Fruit fly (Drosophila melanogaster) whole organism, prepupa: ENCODE results near the gene CG9547.
A peak's percentile ranks its signal among the peaks of the same experiment; 100 is the strongest.

Experiments
- Blimp-1 ChIP-seq: fragments of 200-800 bp; sonication (Bioruptor generic); optimal IDR thresholded peaks from 3 replicates; lab custom pipeline; 2017; ENCODE audit warnings: missing biosample characterization, missing genetic modification characterization, mild to moderate bottlenecking, moderate library complexity, missing genetic modification reagents
- CG11294 ChIP-seq: fragments of 200-800 bp; sonication (Bioruptor generic); IDR thresholded peaks from 2 replicates; pipeline ENCODE4 v1.3.6; 2022; ENCODE audit warnings: missing biosample characterization, missing genetic modification characterization
- CG1621 ChIP-seq: fragments of 200-800 bp; sonication (Bioruptor generic); optimal IDR thresholded peaks from 3 replicates; lab custom pipeline; 2018; ENCODE audit warnings: missing biosample characterization, mild to moderate bottlenecking, missing genetic modification characterization
- CG16779 ChIP-seq: fragments of 200-800 bp; sonication (Bioruptor generic); optimal IDR thresholded peaks from 3 replicates; lab custom pipeline; 2017; ENCODE audit warnings: missing biosample characterization, mild to moderate bottlenecking, missing genetic modification characterization
- CG3032 ChIP-seq: fragments of 200-800 bp; optimal IDR thresholded peaks from 2 replicates; lab custom pipeline; 2019; ENCODE audit warnings: missing biosample characterization, mild to moderate bottlenecking, missing genetic modification characterization, moderate library complexity
- CG31627 ChIP-seq: fragments of 200-800 bp; sonication (Bioruptor generic); optimal IDR thresholded peaks from 3 replicates; lab custom pipeline; 2016; ENCODE audit warnings: missing biosample characterization, missing genetic modification characterization
- CG34406 ChIP-seq: fragments of 200-800 bp; sonication (Bioruptor generic); optimal IDR thresholded peaks from 3 replicates; lab custom pipeline; 2016; ENCODE audit warnings: missing biosample characterization, missing genetic modification characterization
- CG4318 ChIP-seq: fragments of 200-800 bp; sonication (Bioruptor generic); optimal IDR thresholded peaks from 3 replicates; lab custom pipeline; 2017; ENCODE audit warnings: missing biosample characterization, mild to moderate bottlenecking, missing genetic modification characterization
- CG6163 ChIP-seq: fragments of 200-800 bp; sonication (Bioruptor generic); IDR thresholded peaks from 3 replicates; pipeline ENCODE4 v1.3.6; 2022; ENCODE audit warnings: missing biosample characterization, missing genetic modification characterization
- CG7368 ChIP-seq: fragments of 200-800 bp; sonication (Bioruptor generic); optimal IDR thresholded peaks from 3 replicates; lab custom pipeline; 2016; ENCODE audit warnings: missing biosample characterization, missing genetic modification characterization
- CG8119 ChIP-seq: fragments of 200-800 bp; sonication (Bioruptor generic); IDR thresholded peaks from 3 replicates; pipeline ENCODE4 v1.3.6; 2022; ENCODE audit warnings: missing biosample characterization, missing genetic modification characterization
- CG8319 ChIP-seq: fragments of 200-800 bp; sonication (Bioruptor generic); optimal IDR thresholded peaks from 3 replicates; lab custom pipeline; 2016; ENCODE audit warnings: missing biosample characterization, missing genetic modification characterization
- CG8632 ChIP-seq: fragments of 200-800 bp; sonication (Bioruptor generic); optimal IDR thresholded peaks from 3 replicates; lab custom pipeline; 2016; ENCODE audit warnings: missing biosample characterization, missing genetic modification characterization
- CG9139 ChIP-seq: fragments of 200-800 bp; sonication (Bioruptor generic); optimal IDR thresholded peaks from 3 replicates; lab custom pipeline; 2017; ENCODE audit warnings: missing biosample characterization, mild to moderate bottlenecking, missing genetic modification characterization
- Eip75B ChIP-seq: fragments of 200-800 bp; sonication (Bioruptor generic); optimal IDR thresholded peaks from 3 replicates; lab custom pipeline; 2016; ENCODE audit warnings: missing biosample characterization, missing genetic modification characterization
- Eip78C ChIP-seq: fragments of 200-800 bp; sonication (Bioruptor generic); peaks from one replicate; lab custom pipeline; 2016; ENCODE audit warnings: missing biosample characterization, missing genetic modification characterization
- Eip93F ChIP-seq: fragments of 200-800 bp; sonication (Bioruptor generic); optimal IDR thresholded peaks from 2 replicates; lab custom pipeline; 2016; ENCODE audit warnings: missing biosample characterization, mild to moderate bottlenecking, missing genetic modification characterization
- Gug ChIP-seq: fragments of 200-800 bp; sonication (Bioruptor generic); IDR thresholded peaks from 2 replicates; pipeline ENCODE4 v1.3.6; 2022; ENCODE audit warnings: missing biosample characterization, missing genetic modification characterization
- Hr39 ChIP-seq: fragments of 200-800 bp; sonication (Bioruptor generic); optimal IDR thresholded peaks from 2 replicates; lab custom pipeline; 2016; ENCODE audit warnings: missing biosample characterization, missing genetic modification characterization
- Met ChIP-seq: fragments of 200-800 bp; sonication (Bioruptor generic); optimal IDR thresholded peaks from 3 replicates; lab custom pipeline; 2016; ENCODE audit warnings: missing biosample characterization, missing genetic modification characterization
- Sox15 ChIP-seq: fragments of 200-800 bp; sonication (Bioruptor generic); optimal IDR thresholded peaks from 3 replicates; lab custom pipeline; 2016; ENCODE audit warnings: missing biosample characterization, missing genetic modification characterization
- achi ChIP-seq: fragments of 200-800 bp; sonication (Bioruptor generic); optimal IDR thresholded peaks from 3 replicates; lab custom pipeline; 2016; ENCODE audit warnings: missing biosample characterization, missing genetic modification characterization
- dsx ChIP-seq: fragments of 200-800 bp; optimal IDR thresholded peaks from 3 replicates; lab custom pipeline; 2019; ENCODE audit warnings: missing biosample characterization, mild to moderate bottlenecking, missing genetic modification characterization, moderate library complexity; ENCODE audit not compliant: poor library complexity, severe bottlenecking
- eg ChIP-seq: fragments of 200-800 bp; sonication (Bioruptor generic); IDR thresholded peaks from 3 replicates; pipeline ENCODE4 v1.3.6; 2022; ENCODE audit warnings: missing biosample characterization, missing genetic modification characterization
- esn ChIP-seq: fragments of 200-800 bp; sonication (Bioruptor generic); optimal IDR thresholded peaks from 2 replicates; lab custom pipeline; 2016; ENCODE audit warnings: missing biosample characterization, mild to moderate bottlenecking, missing genetic modification characterization, moderate library complexity
- lz ChIP-seq: fragments of 200-800 bp; sonication (Bioruptor generic); optimal IDR thresholded peaks from 3 replicates; lab custom pipeline; 2016; ENCODE audit warnings: missing biosample characterization, missing genetic modification characterization
- net ChIP-seq: fragments of 200-800 bp; sonication (Bioruptor generic); optimal IDR thresholded peaks from 3 replicates; lab custom pipeline; 2016; ENCODE audit warnings: missing biosample characterization, missing genetic modification characterization
- pdm3 ChIP-seq: fragments of 200-800 bp; sonication (Bioruptor generic); optimal IDR thresholded peaks from 3 replicates; lab custom pipeline; 2016; ENCODE audit warnings: missing biosample characterization, missing genetic modification characterization
- salr ChIP-seq, 2 experiments: fragments of 200-800 bp; sonication (Bioruptor generic); optimal IDR thresholded peaks; 3 replicates each; lab custom pipeline; 2016 to 2018; ENCODE audit warnings: missing biosample characterization in 2 of 2, missing genetic modification characterization in 2 of 2, mild to moderate bottlenecking in 1 of 2
- spab ChIP-seq: fragments of 200-800 bp; sonication (Bioruptor generic); optimal IDR thresholded peaks from 2 replicates; lab custom pipeline; 2017; ENCODE audit warnings: missing biosample characterization, mild to moderate bottlenecking, missing genetic modification characterization, missing genetic modification reagents
- ss ChIP-seq, 2 experiments: fragments of 200-800 bp; sonication (Bioruptor generic); optimal IDR thresholded peaks; 2 replicates in 1 of 2; 3 replicates in 1 of 2; lab custom pipeline; 2017 to 2018; ENCODE audit warnings: mild to moderate bottlenecking in 2 of 2, missing biosample characterization in 2 of 2, missing genetic modification characterization in 2 of 2, moderate library complexity in 1 of 2
- svp ChIP-seq: fragments of 200-800 bp; sonication (Bioruptor generic); peaks from one replicate; lab custom pipeline; 2016; ENCODE audit warnings: missing biosample characterization, missing genetic modification characterization
- topi ChIP-seq: fragments of 200-800 bp; sonication (Bioruptor generic); optimal IDR thresholded peaks from 3 replicates; lab custom pipeline; 2016; ENCODE audit warnings: missing biosample characterization, missing genetic modification characterization
- vri ChIP-seq: fragments of 200-800 bp; sonication (Bioruptor generic); optimal IDR thresholded peaks from 3 replicates; lab custom pipeline; 2016; ENCODE audit warnings: missing biosample characterization, mild to moderate bottlenecking, missing genetic modification characterization

The CG9547 gene

DNA sequence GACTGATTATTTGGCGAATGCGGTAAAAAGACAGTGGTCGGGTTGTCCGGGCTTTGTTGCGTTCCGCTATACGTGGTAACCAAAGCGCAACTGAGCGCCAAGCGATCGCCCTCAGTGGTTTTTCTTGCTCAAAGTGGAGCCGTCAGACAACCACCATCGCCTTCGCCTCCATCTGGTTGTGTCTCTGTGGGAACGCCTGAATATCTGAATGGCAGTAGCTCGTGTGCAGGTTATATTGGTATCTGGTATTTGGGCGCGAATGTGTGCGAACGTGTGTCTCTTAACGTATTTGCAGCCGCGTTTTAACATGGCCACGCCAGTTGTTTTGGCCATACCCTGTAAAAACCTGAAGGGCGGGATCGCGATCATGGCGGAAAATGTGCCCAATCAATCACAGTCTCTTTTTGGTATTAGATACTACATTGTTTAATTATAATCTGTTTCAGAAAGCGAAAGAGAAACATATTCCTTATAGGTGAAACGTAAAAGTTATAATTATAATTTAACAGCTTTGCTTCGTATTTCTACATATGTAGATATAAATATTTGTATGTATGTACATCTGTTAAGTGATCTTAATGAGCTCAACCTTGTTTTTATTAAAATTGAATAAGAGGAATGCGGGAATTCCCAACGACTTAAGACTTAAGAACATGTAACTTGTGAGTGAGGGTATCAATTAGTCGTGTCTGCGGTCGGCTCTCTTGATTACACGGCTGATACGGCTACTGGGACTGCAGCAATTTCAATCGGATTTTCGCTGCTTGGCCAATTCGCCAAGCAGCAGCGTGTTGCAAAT, 22.2 kb downstream of the CG9547 start (continued):
- TF ChIP-seq ss (GFP tag; optimal IDR thresholded peaks at IDR 0.05; lab: Kevin White, UChicago) (peak; percentile 18 to 62), CG31627 (GFP tag; lab: Kevin White, UChicago) (peak; percentile 48), spab (GFP tag; lab: Kevin White, UChicago) (peak; percentile 47), CG9139 (peak; percentile 37), net (GFP tag; lab: Kevin White, UChicago) (peak; percentile 50), lz (peak; percentile 56), CG8119 (GFP tag; lab: Robert Waterston, UW) (peak; percentile 64; the same call in 2 of the 3 replicates), Blimp-1 (GFP tag; lab: Kevin White, UChicago) (no peak), CG8319 (GFP tag; lab: Kevin White, UChicago) (peak; percentile 28), CG7368 (GFP tag; lab: Kevin White, UChicago) (no peak), CG6163 (GFP tag; lab: Robert Waterston, UW) (peak; percentile 22; the same call in 1 of the 3 replicates), CG3032 (peak; percentile 71), Sox15 (GFP tag; lab: Kevin White, UChicago) (peak; percentile 51), CG4318 (GFP tag; lab: Kevin White, UChicago) (peak; percentile 75), Met (GFP tag; lab: Kevin White, UChicago) (peak; percentile 60), CG8632 (GFP tag; lab: Kevin White, UChicago) (peak; percentile 54), CG11294 (GFP tag; lab: Robert Waterston, UW) (0 out of 2 replicates have a peak, but pooled peaks have one; percentile 7), Gug (GFP tag; lab: Robert Waterston, UW) (no peak), eg (GFP tag; lab: Robert Waterston, UW) (peak; percentile 48; the same call in 2 of the 3 replicates)

DNA sequence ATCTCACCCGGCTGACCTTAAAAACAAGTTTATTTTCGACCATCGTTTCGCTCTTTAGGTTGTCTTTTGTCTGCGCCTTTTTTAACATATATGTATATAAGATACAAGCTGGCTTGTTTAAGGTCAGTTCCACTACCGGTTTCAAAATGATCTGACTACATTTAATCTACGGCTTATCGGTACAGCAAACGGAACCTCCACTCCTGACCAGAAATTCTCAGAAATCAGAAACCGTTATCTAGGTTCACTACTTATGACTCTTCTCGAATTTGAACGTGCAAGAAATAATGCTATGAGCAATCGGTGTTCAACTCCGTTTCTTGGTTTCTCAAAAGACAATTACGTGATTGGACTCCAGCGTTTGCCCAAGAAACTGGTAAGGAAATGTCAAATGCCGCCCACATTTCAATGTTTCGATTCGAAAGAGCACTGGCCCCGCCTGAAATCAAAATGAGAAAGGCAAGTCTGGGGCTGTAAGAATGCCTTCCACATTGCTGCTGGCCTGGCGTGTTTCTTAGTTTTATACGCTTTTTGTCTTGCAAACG, 24.2 kb downstream of the CG9547 start:
- TF ChIP-seq pdm3 (GFP tag; lab: Kevin White, UChicago): no peak
- TF ChIP-seq CG16779: no peak
- peak; percentile 35 for TF ChIP-seq Eip78C
- no peak for TF ChIP-seq Hr39
- no peak for TF ChIP-seq CG8632 (GFP tag; lab: Kevin White, UChicago)
- no peak for TF ChIP-seq esn
- TF ChIP-seq lz: no peak
- TF ChIP-seq svp (GFP tag; lab: Kevin White, UChicago): peak; percentile 13
- TF ChIP-seq achi (GFP tag; lab: Kevin White, UChicago): no peak
- TF ChIP-seq CG8119 (GFP tag; lab: Robert Waterston, UW): no peak
- TF ChIP-seq CG7368 (GFP tag; lab: Kevin White, UChicago): no peak
- TF ChIP-seq Eip75B (GFP tag; lab: Kevin White, UChicago): peak; percentile 1
- TF ChIP-seq Blimp-1 (GFP tag; lab: Kevin White, UChicago): no peak
- no peak for TF ChIP-seq topi (GFP tag; lab: Kevin White, UChicago)
- TF ChIP-seq salr (GFP tag; optimal IDR thresholded peaks at IDR 0.05; lab: Kevin White, UChicago): no peak
- no peak for TF ChIP-seq Gug (GFP tag; lab: Robert Waterston, UW)
- TF ChIP-seq CG34406: no peak
- no peak for TF ChIP-seq CG1621 (tag; lab: Kevin White, UChicago)
- TF ChIP-seq Eip93F: no peak

DNA sequence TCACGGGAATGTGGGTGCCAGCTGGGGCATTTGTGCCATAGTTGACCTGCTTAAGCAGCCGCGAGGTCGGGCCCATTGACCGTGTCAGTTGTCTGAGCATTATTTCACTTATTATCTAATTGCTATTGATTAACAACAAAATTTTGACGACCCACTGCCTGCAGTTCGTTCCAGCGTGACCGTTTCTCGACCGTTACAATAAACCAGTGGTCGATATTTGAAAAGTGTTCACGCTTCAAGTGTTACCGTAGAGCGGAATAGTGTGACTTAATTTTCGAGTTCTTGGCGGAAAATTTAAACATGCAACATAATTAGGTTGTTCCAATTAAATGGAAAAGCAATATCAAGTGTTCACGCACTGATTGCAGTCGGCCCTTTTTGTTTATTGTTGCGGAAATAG, 26.8 kb downstream of the CG9547 start, which contains the start of gene HemK1:
TSS of gene HemK1 (minus strand) at position 190 of the 400 bp plus-strand sequence.
- peak; percentile 28 for TF ChIP-seq vri (GFP tag; lab: Kevin White, UChicago)
- TF ChIP-seq Hr39: peak; percentile 40
- peak; percentile 64 for TF ChIP-seq Eip78C
- peak; percentile 17 for TF ChIP-seq Eip75B (GFP tag; lab: Kevin White, UChicago)
- TF ChIP-seq dsx (GFP tag; lab: Kevin White, UChicago): no peak
